Fruit fly (Drosophila melanogaster): Measurements from ENCODE around the gene CG32365.

The CG32365 gene

dm6 chr3L:7909695-7910463 lies 41.0 kb downstream of the CG32365 start (continued):
- peak; percentile 30 for TF ChIP-seq BtbVII (GFP tag; optimal IDR thresholded peaks at IDR 0.05)
- TF ChIP-seq CG43689 (GFP tag; IDR thresholded peaks at IDR 0.05) = no peak
- no peak for TF ChIP-seq CG8359 (GFP tag; optimal IDR thresholded peaks at IDR 0.05; ENCODE audit: borderline replicate concordance)
- no peak for TF ChIP-seq Atf-2 (GFP tag; optimal IDR thresholded peaks at IDR 0.05)
- no peak for TF ChIP-seq CG11247 (GFP tag; IDR thresholded peaks at IDR 0.05)
- TF ChIP-seq CG32532 (GFP tag; IDR thresholded peaks at IDR 0.05) = peak; percentile 65
- TF ChIP-seq vnd (GFP tag; IDR thresholded peaks at IDR 0.05; ENCODE audit: partially characterized antibody) = no peak
- TF ChIP-seq grau (tag; optimal IDR thresholded peaks at IDR 0.05) = peak; percentile 43
- no peak for TF ChIP-seq zfh1 (GFP tag; IDR thresholded peaks at IDR 0.05)
- TF ChIP-seq CG34422 (GFP tag; IDR thresholded peaks at IDR 0.05) = 0 out of 3 replicates have a peak, but pooled peaks have one; percentile 15
- TF ChIP-seq ftz-f1 (GFP tag; optimal IDR thresholded peaks at IDR 0.05) = peak; percentile 46
- 0 out of 3 replicates have a peak, but pooled peaks have one; percentile 15 for TF ChIP-seq C15 (GFP tag; IDR thresholded peaks at IDR 0.05)
- no peak for TF ChIP-seq Gsc (GFP tag; IDR thresholded peaks at IDR 0.05)
- TF ChIP-seq CG11085 (GFP tag; IDR thresholded peaks at IDR 0.05) = no peak; the same call in 1 of the 2 replicates
- no peak for TF ChIP-seq CG32772 (GFP tag; IDR thresholded peaks at IDR 0.05)
- peak; percentile 52 for TF ChIP-seq row (GFP tag; IDR thresholded peaks at IDR 0.05)
- no peak for TF ChIP-seq dimm (GFP tag; IDR thresholded peaks at IDR 0.05)
- no peak for TF ChIP-seq CG14710 (tag; optimal IDR thresholded peaks at IDR 0.05)
- TF ChIP-seq Ptx1 (GFP tag; IDR thresholded peaks at IDR 0.05) = peak; percentile 48
- peak; percentile 48 for TF ChIP-seq CG15479 (GFP tag; optimal IDR thresholded peaks at IDR 0.05)
- TF ChIP-seq her (GFP tag; optimal IDR thresholded peaks at IDR 0.05) = no peak
- no peak for TF ChIP-seq CG10274 (GFP tag; optimal IDR thresholded peaks at IDR 0.05)
- TF ChIP-seq bcd (GFP tag; optimal IDR thresholded peaks at IDR 0.05) = no peak
- no peak for TF ChIP-seq unc-4 (GFP tag; IDR thresholded peaks at IDR 0.05; ENCODE audit: partially characterized antibody)
- TF ChIP-seq CG14667 (GFP tag; IDR thresholded peaks at IDR 0.05) = no peak
- no peak for TF ChIP-seq Awh (GFP tag; IDR thresholded peaks at IDR 0.05)
- no peak for TF ChIP-seq CG8290 (GFP tag; optimal IDR thresholded peaks at IDR 0.05)
- no peak for TF ChIP-seq CG8290 (tag; optimal IDR thresholded peaks at IDR 0.05)
- no peak for TF ChIP-seq hb (GFP tag; IDR thresholded peaks at IDR 0.05; ENCODE audit: partially characterized antibody)
- TF ChIP-seq CG14050 (GFP tag; IDR thresholded peaks at IDR 0.05) = no peak
- TF ChIP-seq BEAF-32 (GFP tag; optimal IDR thresholded peaks at IDR 0.05) = no peak
- peak; percentile 58 for TF ChIP-seq Rfx (GFP tag; IDR thresholded peaks at IDR 0.05)
- TF ChIP-seq CG13424 (tag; optimal IDR thresholded peaks at IDR 0.05) = peak; percentile 24
- no peak for TF ChIP-seq CG33557 (GFP tag; optimal IDR thresholded peaks at IDR 0.05)
- no peak for TF ChIP-seq br (optimal IDR thresholded peaks at IDR 0.05)
- no peak for TF ChIP-seq Dp (GFP tag; optimal IDR thresholded peaks at IDR 0.05)
- TF ChIP-seq stc (GFP tag; IDR thresholded peaks at IDR 0.05) = no peak
- TF ChIP-seq caup (GFP tag; optimal IDR thresholded peaks at IDR 0.05; ENCODE audit: severe bottlenecking) = no peak
- TF ChIP-seq CG12155 (GFP tag; optimal IDR thresholded peaks at IDR 0.05) = peak; percentile 2
- peak; percentile 55; the same call in 1 of the 3 replicates for TF ChIP-seq CG17361 (GFP tag; IDR thresholded peaks at IDR 0.05)
- TF ChIP-seq PHDP (tag; optimal IDR thresholded peaks at IDR 0.05) = peak; percentile 14
- no peak for TF ChIP-seq CG5953 (GFP tag; IDR thresholded peaks at IDR 0.05)
- no peak for TF ChIP-seq CG17186 (GFP tag; optimal IDR thresholded peaks at IDR 0.05)
- TF ChIP-seq bsh (GFP tag; optimal IDR thresholded peaks at IDR 0.05) = no peak
- peak; percentile 3 for TF ChIP-seq pho (GFP tag; optimal IDR thresholded peaks at IDR 0.05)
- TF ChIP-seq D19A (tag; optimal IDR thresholded peaks at IDR 0.05) = no peak
- TF ChIP-seq CG2712 (tag; optimal IDR thresholded peaks at IDR 0.05) = peak; percentile 20
- no peak for TF ChIP-seq Antp (GFP tag; optimal IDR thresholded peaks at IDR 0.05)
- no peak for TF ChIP-seq CG17802 (tag; optimal IDR thresholded peaks at IDR 0.05)
- TF ChIP-seq CG12391 (tag; optimal IDR thresholded peaks at IDR 0.05) = peak; percentile 6

Data from whole organism, embryonic.